Worm (Caenorhabditis elegans): ENCODE data around the gene C34H4.2.

DNA sequence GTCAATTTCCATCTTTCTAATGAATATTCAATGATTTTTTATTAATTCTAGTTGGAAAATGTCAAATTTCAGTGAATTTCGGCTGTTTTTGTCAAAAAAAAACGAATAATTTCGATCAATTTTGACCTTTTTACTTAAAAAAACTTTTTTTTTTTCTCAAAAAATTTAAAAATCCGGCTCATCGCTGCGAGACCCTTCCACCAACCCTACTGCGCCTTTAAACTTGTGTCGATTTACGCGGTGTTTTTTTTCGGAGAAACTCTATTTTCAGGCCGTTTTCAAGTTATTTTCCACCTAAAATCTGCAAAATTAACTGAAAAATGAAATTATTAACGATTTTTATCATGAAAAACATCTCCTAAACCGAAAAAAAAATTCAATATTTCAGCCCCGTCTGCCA is 47.2 kb downstream of the C34H4.2 start:
- TF ChIP-seq nhr-237 (tag; optimal IDR thresholded peaks at IDR 0.05) = no peak
- no peak for TF ChIP-seq lsy-2 (tag; optimal IDR thresholded peaks at IDR 0.05)
- no peak for TF ChIP-seq F13H6.1 (tag; optimal IDR thresholded peaks at IDR 0.05)
- TF ChIP-seq ztf-11 (tag; optimal IDR thresholded peaks at IDR 0.05) = no peak
- no peak for TF ChIP-seq C34F6.9 (tag; optimal IDR thresholded peaks at IDR 0.05)

Measured in whole organism, L2 larva.